Fruit fly (Drosophila melanogaster): ENCODE results near the gene CG18528.

The CG18528 gene

dm6 chr3R:24359957-24360356 lies at the start of gene CG18528:
Gene CG18528, minus strand, starts transcription at chr3R:24360144.
- TF ChIP-seq CG8478 (optimal IDR thresholded peaks at IDR 0.05) (no peak), CTCF (optimal IDR thresholded peaks at IDR 0.05) (peak; percentile 16 to 64)

- TF ChIP-seq CTCF (optimal IDR thresholded peaks at IDR 0.05) (no peak), CG8478 (optimal IDR thresholded peaks at IDR 0.05) (no peak)
Observed at dm6 chr3R:24392207-24392939, 32.4 kb upstream of the CG18528 start, which contains the start of gene CG13616. Gene CG13616, plus strand, starts transcription at chr3R:24392889.

DNA sequence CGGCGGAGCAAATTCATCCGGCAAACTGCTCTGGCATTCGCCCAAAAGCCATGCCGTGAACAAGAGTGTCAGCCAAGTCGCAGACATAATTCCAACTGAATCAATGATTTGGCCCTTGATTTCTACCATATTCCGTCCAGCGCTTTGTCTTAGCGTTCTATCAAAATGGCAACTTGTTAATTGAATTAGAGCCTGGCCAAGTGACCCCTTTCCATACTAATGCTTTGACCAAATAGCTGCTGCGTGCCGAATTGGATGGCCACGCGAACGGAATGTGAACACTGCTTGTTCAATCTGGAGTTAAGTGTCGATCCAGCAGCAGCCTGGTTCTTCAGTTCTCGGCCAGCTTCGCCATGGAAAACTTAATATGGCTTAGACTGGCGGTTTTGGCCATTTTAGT lies 30.3 kb upstream of the CG18528 start, which contains the start of the genes CG5768 and CG13615:
CG5768 (minus strand) TSS at position 101 of the 400 bp plus-strand sequence.
CG13615 (plus strand) TSS at position 280 of the 400 bp plus-strand sequence.
- no peak for TF ChIP-seq CTCF (optimal IDR thresholded peaks at IDR 0.05)
- TF ChIP-seq CG8478 (optimal IDR thresholded peaks at IDR 0.05): no peak

DNA sequence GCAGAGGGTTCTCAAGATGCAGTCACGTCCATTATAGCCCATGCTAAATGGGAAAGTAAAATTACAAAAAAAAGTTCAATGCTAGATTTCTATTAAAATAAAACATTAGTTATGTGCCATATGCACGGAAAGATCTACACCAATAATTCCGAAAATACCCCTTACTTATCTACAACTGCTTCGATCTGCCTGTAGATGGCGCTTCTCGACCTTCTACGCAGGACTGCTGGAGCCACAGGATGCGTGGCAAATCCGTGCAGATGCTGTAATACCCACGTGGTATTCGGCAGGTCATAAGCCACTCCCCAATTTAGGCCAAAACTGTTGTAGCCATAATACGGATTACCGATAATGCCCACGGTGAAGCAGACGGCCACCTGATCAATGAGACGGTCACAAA lies 26.5 kb upstream of the CG18528 start:
- TF ChIP-seq CG8478 (optimal IDR thresholded peaks at IDR 0.05) (no peak), CTCF (optimal IDR thresholded peaks at IDR 0.05) (peak; percentile 68 to 71)

dm6 chr3R:24384952-24385351 lies 25.0 kb upstream of the CG18528 start, which contains the start of gene CG17780:
Gene CG17780, minus strand, starts transcription at chr3R:24385052.
- TF ChIP-seq CG8478 (optimal IDR thresholded peaks at IDR 0.05) (no peak), CTCF (optimal IDR thresholded peaks at IDR 0.05) (no peak)

dm6 chr3R:24376565-24376964 lies 16.6 kb upstream of the CG18528 start, which contains the start of gene CG33342:
Gene CG33342, plus strand, starts transcription at chr3R:24376865.
- TF ChIP-seq CTCF (optimal IDR thresholded peaks at IDR 0.05): no peak
- TF ChIP-seq CG8478 (optimal IDR thresholded peaks at IDR 0.05): no peak

- TF ChIP-seq CTCF (optimal IDR thresholded peaks at IDR 0.05) (no peak), CG8478 (optimal IDR thresholded peaks at IDR 0.05) (no peak)
Observed at dm6 chr3R:24375561-24375960, 15.6 kb upstream of the CG18528 start, which contains the start of gene CG17781. Gene CG17781, minus strand, starts transcription at chr3R:24375661.

DNA sequence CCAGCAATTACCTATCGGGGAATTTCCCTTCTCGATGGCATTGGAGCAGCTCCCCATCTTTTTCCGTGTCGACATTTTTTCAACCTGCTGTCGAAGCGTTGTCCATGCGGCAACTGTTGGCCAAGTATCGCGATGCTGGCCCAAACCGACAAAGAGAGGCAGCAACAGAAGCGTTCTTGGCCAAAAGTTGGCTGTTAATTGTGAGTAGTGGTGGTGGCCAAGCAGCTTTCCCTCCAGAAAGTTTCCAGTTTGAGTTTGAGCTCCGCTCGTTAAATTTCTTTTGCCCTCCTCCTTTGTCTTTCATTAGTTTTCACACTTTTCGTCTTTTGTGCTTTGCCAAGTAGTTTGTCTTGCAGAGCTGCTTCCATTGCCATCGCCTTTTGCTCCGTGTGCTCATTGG lies 12.7 kb upstream of the CG18528 start, which contains the start of gene CG17782:
CG17782 (minus strand) TSS at position 101 of the 400 bp plus-strand sequence.
- no peak for TF ChIP-seq CTCF (optimal IDR thresholded peaks at IDR 0.05)
- no peak for TF ChIP-seq CG8478 (optimal IDR thresholded peaks at IDR 0.05)

DNA sequence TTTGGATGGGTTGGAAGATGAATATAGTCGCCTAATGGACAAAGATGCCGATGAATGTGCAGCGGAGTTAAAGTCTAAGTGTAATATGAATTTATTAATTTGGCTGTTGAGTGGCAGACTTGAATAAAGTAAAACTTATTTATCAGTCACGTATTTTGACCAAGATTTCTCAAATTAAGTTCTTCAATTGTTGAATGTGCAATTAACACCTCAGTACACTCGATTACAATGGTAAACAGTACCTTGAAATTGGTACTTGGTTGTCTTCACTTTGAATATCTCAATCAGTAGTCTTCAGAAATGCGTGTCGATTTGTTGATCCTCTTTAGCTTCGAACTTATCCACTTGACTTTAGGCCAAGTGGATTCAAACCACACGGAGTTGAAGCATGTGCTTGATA lies 9.3 kb upstream of the CG18528 start, which contains the start of gene CG13614:
CG13614 (plus strand) TSS at position 301 of the 400 bp plus-strand sequence.
- TF ChIP-seq CTCF (optimal IDR thresholded peaks at IDR 0.05) (no peak), CG8478 (optimal IDR thresholded peaks at IDR 0.05) (no peak)

dm6 chr3R:24368064-24368463 lies 8.1 kb upstream of the CG18528 start, which contains the start of the genes CG42812 and CG33341:
Gene CG42812, minus strand, starts transcription at chr3R:24368164.
Gene CG33341, plus strand, starts transcription at chr3R:24368358.
- TF ChIP-seq CTCF (optimal IDR thresholded peaks at IDR 0.05) (no peak), CG8478 (optimal IDR thresholded peaks at IDR 0.05) (no peak)

- TF ChIP-seq CG8478 (optimal IDR thresholded peaks at IDR 0.05): no peak
Observed at dm6 chr3R:24367120-24367519, 7.2 kb upstream of the CG18528 start, which contains the start of gene CG42811. Gene CG42811, minus strand, starts transcription at chr3R:24367220.

DNA sequence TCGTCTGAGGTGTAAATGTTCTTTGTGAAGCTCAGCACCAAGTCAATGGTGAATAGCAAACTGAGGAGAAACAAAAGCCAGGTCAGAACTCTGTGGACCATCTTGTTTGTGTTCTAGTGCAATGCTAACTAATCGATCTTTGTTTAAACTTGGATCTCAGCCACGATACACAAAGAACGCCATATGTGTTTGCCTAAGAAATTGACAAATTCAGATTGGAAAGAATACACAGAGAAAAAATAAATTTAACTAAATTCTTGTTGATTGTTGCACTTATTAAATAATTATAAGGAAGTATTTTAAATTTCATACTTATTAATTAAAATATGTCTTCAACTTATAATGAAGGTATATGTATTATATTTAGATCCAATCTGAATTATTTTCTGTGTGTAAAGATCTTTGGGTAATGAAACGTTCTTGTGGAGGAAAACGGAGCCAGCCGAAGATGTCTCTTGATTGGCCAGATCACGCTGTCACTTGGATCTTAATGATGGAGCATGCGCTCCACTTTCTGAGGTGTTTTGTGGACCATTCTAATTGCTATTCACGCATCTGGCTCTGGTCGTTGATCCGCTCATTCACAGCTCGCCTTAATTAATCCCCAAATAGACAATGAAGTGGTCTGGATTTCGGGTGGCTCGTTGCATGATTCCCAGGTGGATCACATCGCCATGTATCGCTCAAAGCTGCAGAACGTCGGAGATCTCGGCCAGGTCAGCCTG lies 5.1 kb upstream of the CG18528 start, which contains the start of the genes CG17784 and CG13613:
CG17784 (minus strand) TSS at position 101 of the 725 bp plus-strand sequence.
CG13613 (plus strand) TSS at position 675 of the 725 bp plus-strand sequence.
- TF ChIP-seq CG8478 (optimal IDR thresholded peaks at IDR 0.05): no peak
- TF ChIP-seq CTCF (optimal IDR thresholded peaks at IDR 0.05): no peak

DNA sequence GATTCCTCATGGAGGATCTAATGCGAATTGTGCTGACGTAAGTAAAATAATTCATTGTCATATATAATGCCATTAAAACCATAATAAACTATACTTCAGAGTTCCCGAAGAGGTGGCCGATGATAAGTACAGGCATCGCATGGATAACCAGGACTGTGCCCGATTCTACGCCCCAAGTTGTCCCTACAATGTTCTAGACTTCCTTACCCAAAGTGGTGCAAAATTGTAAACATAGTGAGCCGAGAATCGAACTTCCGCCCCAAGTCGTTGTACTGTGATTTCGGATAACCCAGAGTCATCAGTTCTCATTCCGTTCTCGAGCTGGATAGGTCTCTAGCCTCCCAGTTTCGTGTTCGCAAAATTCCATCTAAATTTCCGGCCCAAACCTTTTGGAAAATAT lies 2.9 kb upstream of the CG18528 start, which contains the start of gene CG33340:
CG33340 (plus strand) TSS at position 301 of the 400 bp plus-strand sequence.
- TF ChIP-seq CG8478 (optimal IDR thresholded peaks at IDR 0.05) (no peak), CTCF (optimal IDR thresholded peaks at IDR 0.05) (no peak)

dm6 chr3R:24361583-24361982 lies 1.6 kb upstream of the CG18528 start, which contains the start of the genes CG5762 and CG33339:
Gene CG5762, minus strand, starts transcription at chr3R:24361683.
Gene CG33339, plus strand, starts transcription at chr3R:24361847.
- TF ChIP-seq CTCF (optimal IDR thresholded peaks at IDR 0.05) (no peak), CG8478 (optimal IDR thresholded peaks at IDR 0.05) (no peak)

DNA sequence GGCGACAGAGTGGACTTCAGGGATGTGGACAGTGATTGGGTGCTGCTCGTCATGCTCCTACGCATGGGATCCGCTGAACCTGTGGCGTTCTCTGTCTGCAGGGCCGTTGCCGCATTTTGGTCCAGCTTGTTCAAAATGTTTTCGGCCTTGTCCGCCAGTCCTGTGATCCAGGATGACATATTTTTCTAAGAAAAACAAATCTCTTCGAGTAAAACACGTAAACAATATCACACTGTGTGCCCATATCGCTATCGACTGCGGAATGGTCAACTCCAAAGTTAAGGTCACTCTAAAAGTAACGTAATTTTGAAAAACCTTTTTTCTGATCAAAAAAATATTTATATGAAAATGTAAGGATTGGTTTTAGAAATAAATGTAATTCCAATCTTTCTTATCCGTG lies 2.2 kb downstream of the CG18528 start, which contains the start of gene Golgin84:
Golgin84 (minus strand) TSS at position 241 of the 400 bp plus-strand sequence.
- TF ChIP-seq CG8478 (optimal IDR thresholded peaks at IDR 0.05) (no peak), CTCF (optimal IDR thresholded peaks at IDR 0.05) (no peak)

Measured in S2 (cell line).